Worm (Caenorhabditis elegans) whole organism, mixed stage, embryonic: ENCODE measurements around the gene F09B9.5.

Source experiments
- M03D4.4 ChIP-seq: sonication (generic microtip); optimal IDR thresholded peaks from 2 replicates; lab custom pipeline; 2017; ENCODE audit warnings: mild to moderate bottlenecking, missing genetic modification characterization, missing compliant biosample characterization
- bed-3 ChIP-seq: fragments of 200-800 bp; sonication (Bioruptor generic); optimal IDR thresholded peaks from 3 replicates; lab custom pipeline; 2018; ENCODE audit warnings: mild to moderate bottlenecking, missing genetic modification characterization, moderate library complexity, missing compliant biosample characterization
- blmp-1 ChIP-seq: fragments of 150-350 bp; optimal IDR thresholded peaks from 2 replicates; lab custom pipeline; 2014; ENCODE audit warnings: missing biosample characterization, missing genetic modification characterization
- ceh-39 ChIP-seq: fragments of 150-350 bp; optimal IDR thresholded peaks from 2 replicates; lab custom pipeline; 2014; ENCODE audit warnings: missing biosample characterization, missing genetic modification characterization
- ceh-43 ChIP-seq: fragments of 200-800 bp; sonication (Bioruptor generic); optimal IDR thresholded peaks from 2 replicates; lab custom pipeline; 2018; ENCODE audit warnings: mild to moderate bottlenecking, missing genetic modification characterization, moderate library complexity, missing compliant biosample characterization
- ceh-83 ChIP-seq: fragments of 200-800 bp; sonication (Bioruptor generic); optimal IDR thresholded peaks from 2 replicates; lab custom pipeline; 2018; ENCODE audit warnings: mild to moderate bottlenecking, missing genetic modification characterization, missing compliant biosample characterization
- ces-1 ChIP-seq: fragments of 150-350 bp; optimal IDR thresholded peaks from 2 replicates; lab custom pipeline; 2014; ENCODE audit warnings: missing biosample characterization, missing genetic modification reagents, missing genetic modification characterization
- cnd-1 ChIP-seq: fragments of 200-800 bp; sonication (Bioruptor generic); optimal IDR thresholded peaks from 2 replicates; lab custom pipeline; 2018; ENCODE audit warnings: mild to moderate bottlenecking, missing genetic modification characterization, missing compliant biosample characterization
- drap-1 ChIP-seq: fragments of 200-800 bp; sonication (Bioruptor generic); optimal IDR thresholded peaks from 3 replicates; lab custom pipeline; 2018; ENCODE audit warnings: mild to moderate bottlenecking, missing genetic modification characterization, missing compliant biosample characterization
- elt-1 ChIP-seq: sonication (generic microtip); optimal IDR thresholded peaks from 2 replicates; lab custom pipeline; 2017; ENCODE audit warnings: missing genetic modification characterization, mild to moderate bottlenecking, missing compliant biosample characterization, antibody characterized with exemption, moderate library complexity, borderline replicate concordance; ENCODE audit not compliant: insufficient read depth
- elt-3 ChIP-seq: fragments of 150-350 bp; optimal IDR thresholded peaks from 2 replicates; lab custom pipeline; 2014; ENCODE audit warnings: missing biosample characterization, missing genetic modification characterization
- flh-1 ChIP-seq: fragments of 200-800 bp; sonication (Bioruptor generic); optimal IDR thresholded peaks from 2 replicates; lab custom pipeline; 2018; ENCODE audit warnings: mild to moderate bottlenecking, missing genetic modification characterization, moderate library complexity, missing compliant biosample characterization
- ham-2 ChIP-seq: fragments of 200-800 bp; sonication (Bioruptor generic); optimal IDR thresholded peaks from 2 replicates; lab custom pipeline; 2018; ENCODE audit warnings: mild to moderate bottlenecking, missing genetic modification characterization, missing compliant biosample characterization
- hlh-1 ChIP-seq: fragments of 150-350 bp; optimal IDR thresholded peaks from 2 replicates; lab custom pipeline; 2014; ENCODE audit warnings: missing biosample characterization, missing genetic modification reagents, missing genetic modification characterization
- lin-32 ChIP-seq: fragments of 200-800 bp; sonication (Bioruptor generic); optimal IDR thresholded peaks from 2 replicates; lab custom pipeline; 2018; ENCODE audit warnings: mild to moderate bottlenecking, missing genetic modification characterization, missing compliant biosample characterization
- lsy-2 ChIP-seq: fragments of 150-350 bp; optimal IDR thresholded peaks from 2 replicates; lab custom pipeline; 2014; ENCODE audit warnings: missing biosample characterization, missing genetic modification characterization
- mab-5 ChIP-seq: fragments of 150-350 bp; optimal IDR thresholded peaks from 2 replicates; lab custom pipeline; 2014; ENCODE audit warnings: missing biosample characterization, missing genetic modification characterization
- mep-1 ChIP-seq: fragments of 150-350 bp; optimal IDR thresholded peaks from 2 replicates; lab custom pipeline; 2017; ENCODE audit warnings: missing biosample characterization, missing genetic modification reagents, missing genetic modification characterization, inconsistent platforms
- mls-2 ChIP-seq: sonication (generic microtip); optimal IDR thresholded peaks from 2 replicates; lab custom pipeline; 2016; ENCODE audit warnings: mild to moderate bottlenecking, missing genetic modification characterization, moderate library complexity, missing compliant biosample characterization
- nhr-2 ChIP-seq: fragments of 150-350 bp; optimal IDR thresholded peaks from 2 replicates; lab custom pipeline; 2014; ENCODE audit warnings: missing biosample characterization, missing genetic modification characterization
- nhr-237 ChIP-seq: fragments of 150-350 bp; optimal IDR thresholded peaks from 2 replicates; lab custom pipeline; 2014; ENCODE audit warnings: missing biosample characterization, missing genetic modification characterization
- nhr-28 ChIP-seq: fragments of 150-350 bp; optimal IDR thresholded peaks from 2 replicates; lab custom pipeline; 2014; ENCODE audit warnings: missing biosample characterization, missing genetic modification characterization
- nhr-76 ChIP-seq: sonication (generic microtip); optimal IDR thresholded peaks from 2 replicates; lab custom pipeline; 2017; ENCODE audit warnings: missing biosample characterization, missing genetic modification characterization
- pha-4 ChIP-seq: fragments of 150-350 bp; optimal IDR thresholded peaks from 2 replicates; lab custom pipeline; 2018; ENCODE audit warnings: missing biosample characterization, missing genetic modification reagents, missing genetic modification characterization
- sem-2 ChIP-seq: fragments of 200-800 bp; sonication (Bioruptor generic); optimal IDR thresholded peaks from 2 replicates; lab custom pipeline; 2018; ENCODE audit warnings: mild to moderate bottlenecking, missing genetic modification characterization, missing compliant biosample characterization
- snpc-4 ChIP-seq: fragments of 150-350 bp; optimal IDR thresholded peaks from 2 replicates; lab custom pipeline; 2014; ENCODE audit warnings: missing biosample characterization, missing genetic modification characterization
- sptf-1 ChIP-seq: sonication (generic microtip); optimal IDR thresholded peaks from 2 replicates; lab custom pipeline; 2017; ENCODE audit warnings: mild to moderate bottlenecking, missing genetic modification characterization, moderate library complexity, missing compliant biosample characterization
- tbx-8 ChIP-seq: fragments of 200-800 bp; sonication (Bioruptor generic); optimal IDR thresholded peaks from 2 replicates; lab custom pipeline; 2018; ENCODE audit warnings: mild to moderate bottlenecking, missing genetic modification characterization, moderate library complexity, missing compliant biosample characterization
- unc-120 ChIP-seq: sonication (generic microtip); optimal IDR thresholded peaks from 2 replicates; lab custom pipeline; 2017; ENCODE audit warnings: missing genetic modification characterization, missing compliant biosample characterization; ENCODE audit not compliant: poor library complexity, severe bottlenecking
- unc-39 ChIP-seq: fragments of 150-350 bp; optimal IDR thresholded peaks from 2 replicates; lab custom pipeline; 2014; ENCODE audit warnings: missing biosample characterization, missing genetic modification characterization
- unc-62 ChIP-seq: fragments of 150-350 bp; optimal IDR thresholded peaks from 2 replicates; lab custom pipeline; 2014; ENCODE audit warnings: missing biosample characterization, missing genetic modification reagents, missing genetic modification characterization
- zip-8 ChIP-seq: fragments of 150-350 bp; optimal IDR thresholded peaks from 2 replicates; lab custom pipeline; 2014; ENCODE audit warnings: missing biosample characterization, missing genetic modification characterization
- ztf-11 ChIP-seq: fragments of 150-350 bp; optimal IDR thresholded peaks from 2 replicates; lab custom pipeline; 2014; ENCODE audit warnings: missing biosample characterization, missing genetic modification characterization

Gene F09B9.5

ce11 chrX:10141963-10142431, 12.6 kb upstream of the F09B9.5 start, which contains the start of gene oac-14:
TSS of gene oac-14 (minus strand) at chrX:10142013.
- TF ChIP-seq tbx-8 (no peak), unc-120 (tag; lab: Kevin White, UChicago) (no peak), flh-1 (GFP tag; lab: Kevin White, UChicago) (no peak), sem-2 (GFP tag; lab: Kevin White, UChicago) (no peak), ceh-83 (GFP tag; lab: Kevin White, UChicago) (no peak), lin-32 (GFP tag; lab: Kevin White, UChicago) (no peak), mls-2 (no peak), pha-4 (tag; lab: Kevin White, UChicago) (no peak), elt-3 (tag; lab: Kevin White, UChicago) (no peak), cnd-1 (tag; lab: Kevin White, UChicago) (no peak), sptf-1 (tag; lab: Kevin White, UChicago) (no peak), nhr-237 (tag; lab: Kevin White, UChicago) (no peak), bed-3 (no peak), unc-62 (GFP tag; lab: Kevin White, UChicago) (no peak), ztf-11 (no peak), ces-1 (GFP tag; lab: Kevin White, UChicago) (no peak)
- TF ChIP-seq, all 35 proteins: peak for 0

- peak; percentile 28 for TF ChIP-seq ceh-43
- TF ChIP-seq bed-3, result peak; percentile 25
- TF ChIP-seq ham-2 (GFP tag; lab: Kevin White, UChicago), result no peak
- peak; percentile 21 for TF ChIP-seq mls-2
- TF ChIP-seq lin-32 (GFP tag; lab: Kevin White, UChicago), result no peak
- peak; percentile 76 for TF ChIP-seq sptf-1 (tag; lab: Kevin White, UChicago)
- peak; percentile 65 for TF ChIP-seq unc-120 (tag; lab: Kevin White, UChicago)
Observed at ce11 chrX:10145011-10145410, 9.6 kb upstream of the F09B9.5 start.

- TF ChIP-seq sem-2 (GFP tag; lab: Kevin White, UChicago) (no peak), elt-1 (peak; percentile 2), unc-120 (tag; lab: Kevin White, UChicago) (peak; percentile 89), cnd-1 (tag; lab: Kevin White, UChicago) (peak; percentile 77), lin-32 (GFP tag; lab: Kevin White, UChicago) (peak; percentile 47), unc-39 (tag; lab: Kevin White, UChicago) (peak; percentile 34), blmp-1 (tag; lab: Kevin White, UChicago) (peak; percentile 33), mls-2 (peak; percentile 93), elt-3 (tag; lab: Kevin White, UChicago) (no peak), ceh-83 (GFP tag; lab: Kevin White, UChicago) (no peak), tbx-8 (no peak), pha-4 (tag; lab: Kevin White, UChicago) (peak; percentile 85), nhr-237 (tag; lab: Kevin White, UChicago) (no peak), M03D4.4 (tag; lab: Kevin White, UChicago) (peak; percentile 63), zip-8 (tag; lab: Kevin White, UChicago) (no peak), mep-1 (tag; lab: Kevin White, UChicago) (peak; percentile 72), lsy-2 (tag; lab: Kevin White, UChicago) (peak; percentile 47), unc-62 (GFP tag; lab: Kevin White, UChicago) (peak; percentile 95), snpc-4 (tag; lab: Kevin White, UChicago) (no peak), bed-3 (no peak), hlh-1 (tag; lab: Kevin White, UChicago) (peak; percentile 3), ceh-39 (no peak), mab-5 (no peak), nhr-76 (tag; lab: Kevin White, UChicago) (no peak), drap-1 (GFP tag; lab: Kevin White, UChicago) (peak; percentile 65), nhr-28 (no peak), sptf-1 (tag; lab: Kevin White, UChicago) (peak; percentile 81), ztf-11 (peak; percentile 74), nhr-2 (tag; lab: Kevin White, UChicago) (no peak), ceh-43 (peak; percentile 20), ces-1 (GFP tag; lab: Kevin White, UChicago) (peak; percentile 97), ham-2 (GFP tag; lab: Kevin White, UChicago) (peak; percentile 82), flh-1 (GFP tag; lab: Kevin White, UChicago) (no peak)
- TF ChIP-seq, all 35 proteins: peak for 19
Observed at ce11 chrX:10146592-10146991, 8.0 kb upstream of the F09B9.5 start, which contains the start of gene unc-115. TSS of gene unc-115 (plus strand) at chrX:10146892.
